Fruit fly (Drosophila melanogaster) whole organism, prepupa: ENCODE data around the gene CG11790.
A peak's percentile ranks its signal among the peaks of the same experiment; 100 is the strongest.

Experiments
- Blimp-1 ChIP-seq: fragments of 200-800 bp; sonication (Bioruptor generic); optimal IDR thresholded peaks from 3 replicates; lab custom pipeline; 2017; ENCODE audit warnings: missing biosample characterization, missing genetic modification characterization, mild to moderate bottlenecking, moderate library complexity, missing genetic modification reagents
- CG10631 ChIP-seq: fragments of 200-800 bp; sonication (Bioruptor generic); optimal IDR thresholded peaks from 2 replicates; lab custom pipeline; 2016; ENCODE audit warnings: missing biosample characterization, missing genetic modification characterization
- CG11294 ChIP-seq: fragments of 200-800 bp; sonication (Bioruptor generic); IDR thresholded peaks from 2 replicates; pipeline ENCODE4 v1.3.6; 2022; ENCODE audit warnings: missing biosample characterization, missing genetic modification characterization
- CG11902 ChIP-seq: fragments of 200-800 bp; sonication (Bioruptor generic); optimal IDR thresholded peaks from 3 replicates; lab custom pipeline; 2016; ENCODE audit warnings: missing biosample characterization, missing genetic modification characterization
- CG15336 ChIP-seq: fragments of 200-800 bp; sonication (Bioruptor generic); IDR thresholded peaks from 2 replicates; pipeline ENCODE4 v1.3.6; 2022; ENCODE audit warnings: missing biosample characterization, missing genetic modification characterization
- CG1621 ChIP-seq: fragments of 200-800 bp; sonication (Bioruptor generic); optimal IDR thresholded peaks from 3 replicates; lab custom pipeline; 2018; ENCODE audit warnings: missing biosample characterization, mild to moderate bottlenecking, missing genetic modification characterization
- CG3032 ChIP-seq: fragments of 200-800 bp; optimal IDR thresholded peaks from 2 replicates; lab custom pipeline; 2019; ENCODE audit warnings: missing biosample characterization, mild to moderate bottlenecking, missing genetic modification characterization, moderate library complexity
- CG31627 ChIP-seq: fragments of 200-800 bp; sonication (Bioruptor generic); optimal IDR thresholded peaks from 3 replicates; lab custom pipeline; 2016; ENCODE audit warnings: missing biosample characterization, missing genetic modification characterization
- CG32006 ChIP-seq: fragments of 200-800 bp; sonication (Bioruptor generic); optimal IDR thresholded peaks from 3 replicates; lab custom pipeline; 2017; ENCODE audit warnings: missing biosample characterization, mild to moderate bottlenecking, missing genetic modification characterization
- CG3919 ChIP-seq: fragments of 200-800 bp; sonication (Bioruptor generic); optimal IDR thresholded peaks from 3 replicates; lab custom pipeline; 2016; ENCODE audit warnings: missing biosample characterization, missing genetic modification characterization
- CG4318 ChIP-seq: fragments of 200-800 bp; sonication (Bioruptor generic); optimal IDR thresholded peaks from 3 replicates; lab custom pipeline; 2017; ENCODE audit warnings: missing biosample characterization, mild to moderate bottlenecking, missing genetic modification characterization
- CG6854 ChIP-seq: fragments of 200-800 bp; sonication (Bioruptor generic); optimal IDR thresholded peaks from 2 replicates; lab custom pipeline; 2017; ENCODE audit warnings: missing biosample characterization, mild to moderate bottlenecking, missing genetic modification characterization
- CG7368 ChIP-seq: fragments of 200-800 bp; sonication (Bioruptor generic); optimal IDR thresholded peaks from 3 replicates; lab custom pipeline; 2016; ENCODE audit warnings: missing biosample characterization, missing genetic modification characterization
- CG8119 ChIP-seq: fragments of 200-800 bp; sonication (Bioruptor generic); IDR thresholded peaks from 3 replicates; pipeline ENCODE4 v1.3.6; 2022; ENCODE audit warnings: missing biosample characterization, missing genetic modification characterization
- CG8319 ChIP-seq: fragments of 200-800 bp; sonication (Bioruptor generic); optimal IDR thresholded peaks from 3 replicates; lab custom pipeline; 2016; ENCODE audit warnings: missing biosample characterization, missing genetic modification characterization
- CG8632 ChIP-seq: fragments of 200-800 bp; sonication (Bioruptor generic); optimal IDR thresholded peaks from 3 replicates; lab custom pipeline; 2016; ENCODE audit warnings: missing biosample characterization, missing genetic modification characterization
- Eip75B ChIP-seq: fragments of 200-800 bp; sonication (Bioruptor generic); optimal IDR thresholded peaks from 3 replicates; lab custom pipeline; 2016; ENCODE audit warnings: missing biosample characterization, missing genetic modification characterization
- Eip78C ChIP-seq: fragments of 200-800 bp; sonication (Bioruptor generic); peaks from one replicate; lab custom pipeline; 2016; ENCODE audit warnings: missing biosample characterization, missing genetic modification characterization
- Eip93F ChIP-seq: fragments of 200-800 bp; sonication (Bioruptor generic); optimal IDR thresholded peaks from 2 replicates; lab custom pipeline; 2016; ENCODE audit warnings: missing biosample characterization, mild to moderate bottlenecking, missing genetic modification characterization
- Hr38 ChIP-seq: sonication (Bioruptor generic); optimal IDR thresholded peaks from 2 replicates; lab custom pipeline; 2016; ENCODE audit warnings: missing biosample characterization, missing genetic modification characterization
- Hr39 ChIP-seq: fragments of 200-800 bp; sonication (Bioruptor generic); optimal IDR thresholded peaks from 2 replicates; lab custom pipeline; 2016; ENCODE audit warnings: missing biosample characterization, missing genetic modification characterization
- Hr4 ChIP-seq: fragments of 200-800 bp; sonication (Bioruptor generic); optimal IDR thresholded peaks from 3 replicates; lab custom pipeline; 2016; ENCODE audit warnings: missing biosample characterization, missing genetic modification characterization
- OdsH ChIP-seq: fragments of 200-800 bp; sonication (Bioruptor generic); optimal IDR thresholded peaks from 3 replicates; lab custom pipeline; 2016; ENCODE audit warnings: missing biosample characterization, missing genetic modification characterization
- Sox102F ChIP-seq: fragments of 200-800 bp; sonication (Bioruptor generic); optimal IDR thresholded peaks from 2 replicates; lab custom pipeline; 2016; ENCODE audit warnings: missing biosample characterization, mild to moderate bottlenecking, missing genetic modification characterization
- Sox14 ChIP-seq: fragments of 200-800 bp; sonication (Bioruptor generic); optimal IDR thresholded peaks from 3 replicates; lab custom pipeline; 2016; ENCODE audit warnings: missing biosample characterization, missing genetic modification characterization
- Sox15 ChIP-seq: fragments of 200-800 bp; sonication (Bioruptor generic); optimal IDR thresholded peaks from 3 replicates; lab custom pipeline; 2016; ENCODE audit warnings: missing biosample characterization, missing genetic modification characterization
- achi ChIP-seq: fragments of 200-800 bp; sonication (Bioruptor generic); optimal IDR thresholded peaks from 3 replicates; lab custom pipeline; 2016; ENCODE audit warnings: missing biosample characterization, missing genetic modification characterization
- acj6 ChIP-seq: fragments of 200-800 bp; sonication (Bioruptor generic); optimal IDR thresholded peaks from 3 replicates; lab custom pipeline; 2016; ENCODE audit warnings: missing biosample characterization, missing genetic modification characterization
- cyc ChIP-seq: fragments of 200-800 bp; sonication (Bioruptor generic); optimal IDR thresholded peaks from 3 replicates; lab custom pipeline; 2016; ENCODE audit warnings: missing biosample characterization, missing genetic modification characterization
- dsx ChIP-seq: fragments of 200-800 bp; optimal IDR thresholded peaks from 3 replicates; lab custom pipeline; 2019; ENCODE audit warnings: missing biosample characterization, mild to moderate bottlenecking, missing genetic modification characterization, moderate library complexity; ENCODE audit not compliant: poor library complexity, severe bottlenecking
- esn ChIP-seq: fragments of 200-800 bp; sonication (Bioruptor generic); optimal IDR thresholded peaks from 2 replicates; lab custom pipeline; 2016; ENCODE audit warnings: missing biosample characterization, mild to moderate bottlenecking, missing genetic modification characterization, moderate library complexity
- fkh ChIP-seq: fragments of 200-800 bp; sonication (Bioruptor generic); optimal IDR thresholded peaks from 3 replicates; lab custom pipeline; 2017; ENCODE audit warnings: missing biosample characterization, mild to moderate bottlenecking, missing genetic modification characterization, moderate library complexity
- lz ChIP-seq: fragments of 200-800 bp; sonication (Bioruptor generic); optimal IDR thresholded peaks from 3 replicates; lab custom pipeline; 2016; ENCODE audit warnings: missing biosample characterization, missing genetic modification characterization
- net ChIP-seq: fragments of 200-800 bp; sonication (Bioruptor generic); optimal IDR thresholded peaks from 3 replicates; lab custom pipeline; 2016; ENCODE audit warnings: missing biosample characterization, missing genetic modification characterization
- pdm3 ChIP-seq: fragments of 200-800 bp; sonication (Bioruptor generic); optimal IDR thresholded peaks from 3 replicates; lab custom pipeline; 2016; ENCODE audit warnings: missing biosample characterization, missing genetic modification characterization
- ss ChIP-seq, 2 experiments: fragments of 200-800 bp; sonication (Bioruptor generic); optimal IDR thresholded peaks; 2 replicates in 1 of 2; 3 replicates in 1 of 2; lab custom pipeline; 2017 to 2018; ENCODE audit warnings: mild to moderate bottlenecking in 2 of 2, missing biosample characterization in 2 of 2, missing genetic modification characterization in 2 of 2, moderate library complexity in 1 of 2
- topi ChIP-seq: fragments of 200-800 bp; sonication (Bioruptor generic); optimal IDR thresholded peaks from 3 replicates; lab custom pipeline; 2016; ENCODE audit warnings: missing biosample characterization, missing genetic modification characterization
- vri ChIP-seq: fragments of 200-800 bp; sonication (Bioruptor generic); optimal IDR thresholded peaks from 3 replicates; lab custom pipeline; 2016; ENCODE audit warnings: missing biosample characterization, mild to moderate bottlenecking, missing genetic modification characterization

The CG11790 gene

DNA sequence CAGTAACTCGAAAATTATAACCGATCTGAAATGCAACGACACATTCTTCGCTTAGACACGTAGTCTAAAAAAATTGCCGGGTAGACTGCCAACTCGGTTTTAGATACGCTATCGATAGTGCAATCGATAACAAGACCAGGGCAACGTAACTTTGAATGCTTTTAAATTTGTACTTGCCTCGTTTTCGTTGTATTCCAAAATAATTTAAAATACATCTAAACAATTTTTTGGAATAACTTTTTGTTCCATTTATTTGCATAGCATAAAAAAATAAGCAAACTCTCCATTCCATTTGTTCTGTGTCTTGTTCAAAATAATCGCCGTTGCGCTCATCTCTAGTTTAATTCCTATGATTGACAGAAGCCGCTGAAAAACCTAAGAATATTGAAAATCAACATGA lies 22.1 kb downstream of the CG11790 start, which contains the start of the genes Stt3B and CG11839:
Gene Stt3B (minus strand): TSS at position 69 of the 400 bp plus-strand sequence.
Gene CG11839 (plus strand): TSS at position 359 of the 400 bp plus-strand sequence.
- no peak for TF ChIP-seq acj6 (GFP tag; lab: Kevin White, UChicago)
- TF ChIP-seq Hr4 (GFP tag; lab: Kevin White, UChicago): no peak
- peak; percentile 73 for TF ChIP-seq CG1621
- TF ChIP-seq CG11902 (GFP tag; lab: Kevin White, UChicago): peak; percentile 32
- no peak for TF ChIP-seq ss (GFP tag; optimal IDR thresholded peaks at IDR 0.05; lab: Kevin White, UChicago)
- TF ChIP-seq dsx (GFP tag; lab: Kevin White, UChicago): no peak
- no peak for TF ChIP-seq CG32006 (GFP tag; lab: Kevin White, UChicago)
- TF ChIP-seq CG31627 (GFP tag; lab: Kevin White, UChicago): peak; percentile 85
- TF ChIP-seq CG3919 (GFP tag; lab: Kevin White, UChicago): no peak
- no peak for TF ChIP-seq pdm3 (GFP tag; lab: Kevin White, UChicago)
- TF ChIP-seq CG8632 (GFP tag; lab: Kevin White, UChicago): peak; percentile 43
- TF ChIP-seq net (GFP tag; lab: Kevin White, UChicago): no peak
- TF ChIP-seq cyc: peak; percentile 79
- TF ChIP-seq CG8119: no peak
- peak; percentile 77 for TF ChIP-seq esn (GFP tag; lab: Kevin White, UChicago)
- peak; percentile 72 for TF ChIP-seq CG10631 (GFP tag; lab: Kevin White, UChicago)
- TF ChIP-seq Sox15 (GFP tag; lab: Kevin White, UChicago): peak; percentile 42
- TF ChIP-seq CG6854 (GFP tag; lab: Kevin White, UChicago): no peak
- TF ChIP-seq lz (GFP tag; lab: Kevin White, UChicago): peak; percentile 81
- no peak for TF ChIP-seq CG7368 (GFP tag; lab: Kevin White, UChicago)
- TF ChIP-seq fkh (GFP tag; lab: Kevin White, UChicago): peak; percentile 64
- no peak for TF ChIP-seq Eip78C (GFP tag; lab: Kevin White, UChicago)
- peak; percentile 48; the same call in 1 of the 2 replicates for TF ChIP-seq CG15336 (GFP tag; lab: Robert Waterston, UW)
- no peak for TF ChIP-seq CG4318 (GFP tag; lab: Kevin White, UChicago)
- no peak for TF ChIP-seq CG11294 (GFP tag; lab: Robert Waterston, UW)
- TF ChIP-seq Hr38: peak; percentile 10
- TF ChIP-seq Sox102F (GFP tag; lab: Kevin White, UChicago): no peak
- TF ChIP-seq Sox14: no peak
- TF ChIP-seq CG3032 (tag; lab: Kevin White, UChicago): peak; percentile 67
- no peak for TF ChIP-seq Blimp-1 (GFP tag; lab: Kevin White, UChicago)

DNA sequence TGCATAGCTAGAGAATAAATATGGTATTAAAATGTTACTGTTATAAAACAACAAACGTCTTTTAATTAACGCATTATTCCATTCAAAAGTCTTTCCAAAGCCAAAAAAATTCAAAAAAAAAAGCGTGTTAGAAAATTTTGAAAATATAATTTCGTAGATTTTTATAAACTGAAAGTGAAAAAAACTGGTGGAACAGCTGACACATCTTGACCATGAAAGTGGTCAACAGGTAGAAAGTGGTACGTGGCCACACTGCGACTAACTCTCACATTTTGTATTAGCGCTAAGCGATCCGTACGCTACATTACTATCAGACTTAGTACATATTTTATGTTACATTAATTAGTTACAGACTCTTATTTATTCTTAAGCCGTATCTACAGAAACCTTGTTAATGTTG lies 23.4 kb downstream of the CG11790 start, which contains the start of gene CG11836:
Gene CG11836 (plus strand): TSS at position 256 of the 400 bp plus-strand sequence.
- TF ChIP-seq Hr4 (GFP tag; lab: Kevin White, UChicago) (no peak), Blimp-1 (GFP tag; lab: Kevin White, UChicago) (peak; percentile 46)
- TF ChIP-seq, all 60 proteins: peak for 1

DNA sequence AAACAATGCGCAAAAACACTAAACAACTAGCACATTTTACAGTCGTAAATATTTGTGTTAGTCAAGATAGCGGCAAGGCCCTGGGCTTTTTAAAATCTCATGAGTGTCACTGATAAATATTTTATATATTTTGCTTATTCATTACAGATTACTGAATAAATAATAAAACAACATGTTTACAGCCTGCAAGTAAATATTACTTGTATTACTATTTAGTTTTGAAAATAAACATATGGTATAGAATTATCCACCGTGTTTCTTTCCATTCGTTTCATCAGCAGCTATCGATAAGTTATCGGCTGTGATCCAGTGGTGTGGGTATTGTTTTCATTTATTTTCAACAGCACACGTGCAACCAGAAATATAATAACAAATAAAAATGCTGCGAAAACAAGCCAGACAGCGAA lies 27.1 kb downstream of the CG11790 start, which contains the start of the genes shams and CG11920:
Gene shams (minus strand): TSS at position 50 of the 407 bp plus-strand sequence.
Gene CG11920 (plus strand): TSS at position 320 of the 407 bp plus-strand sequence.
- TF ChIP-seq Eip93F (GFP tag; lab: Kevin White, UChicago) (peak; percentile 53), topi (GFP tag; lab: Kevin White, UChicago) (peak; percentile 11), vri (GFP tag; lab: Kevin White, UChicago) (no peak), CG8632 (GFP tag; lab: Kevin White, UChicago) (no peak), OdsH (GFP tag; lab: Kevin White, UChicago) (peak; percentile 10), Eip78C (GFP tag; lab: Kevin White, UChicago) (peak; percentile 82), achi (GFP tag; lab: Kevin White, UChicago) (peak; percentile 1), CG11294 (GFP tag; lab: Robert Waterston, UW) (no peak), Eip75B (GFP tag; lab: Kevin White, UChicago) (peak; percentile 34), acj6 (GFP tag; lab: Kevin White, UChicago) (peak; percentile 3), esn (GFP tag; lab: Kevin White, UChicago) (peak; percentile 47), CG8319 (no peak), CG8119 (no peak), CG3032 (tag; lab: Kevin White, UChicago) (peak; percentile 13), Hr39 (GFP tag; lab: Kevin White, UChicago) (no peak), net (GFP tag; lab: Kevin White, UChicago) (no peak), fkh (GFP tag; lab: Kevin White, UChicago) (peak; percentile 97), Sox14 (peak; percentile 27), Hr38 (no peak)
